Worm (Caenorhabditis elegans): ENCODE measurements around the gene nhr-41.

DNA sequence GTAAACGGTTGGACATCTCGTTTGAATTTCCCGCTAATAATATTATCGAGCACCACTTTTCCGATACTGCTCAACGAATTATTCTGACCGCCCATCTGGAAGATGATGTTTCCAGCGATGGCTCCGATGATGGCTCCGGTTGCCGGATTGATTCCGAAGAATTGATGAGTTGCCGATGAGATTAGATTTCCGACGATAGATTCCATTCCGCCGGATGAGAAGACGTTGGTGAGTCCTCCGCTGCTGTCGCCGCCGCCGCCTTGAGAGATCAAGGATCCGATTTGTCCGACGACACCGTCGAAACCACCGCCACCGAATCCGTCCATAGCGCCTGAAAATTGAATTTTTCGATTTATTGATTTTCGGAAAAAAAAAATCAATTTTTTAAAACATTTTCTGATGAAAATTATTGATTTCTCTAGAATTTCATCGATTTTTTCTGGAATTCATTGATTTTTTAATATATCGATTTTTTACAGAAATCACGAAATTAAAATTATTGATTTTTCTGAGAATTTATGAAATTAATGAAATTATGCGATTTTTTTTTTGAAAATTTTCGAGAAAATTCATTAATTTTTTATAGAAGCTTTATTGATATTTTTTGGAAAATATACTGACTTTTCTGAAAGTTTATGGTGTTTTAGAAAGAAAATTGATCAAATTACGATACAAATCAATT is 58.1 kb downstream of the nhr-41 start:
- TF ChIP-seq lin-11 (tag; optimal IDR thresholded peaks at IDR 0.05) (no peak), ceh-9 (tag; optimal IDR thresholded peaks at IDR 0.05) (no peak), T23F11.4 (GFP tag; optimal IDR thresholded peaks at IDR 0.05) (no peak), unc-86 (tag; optimal IDR thresholded peaks at IDR 0.05) (no peak), hlh-13 (GFP tag; optimal IDR thresholded peaks at IDR 0.05) (no peak), elt-2 (tag; optimal IDR thresholded peaks at IDR 0.05) (no peak), ceh-34 (tag; optimal IDR thresholded peaks at IDR 0.05) (no peak), fkh-10 (GFP tag; optimal IDR thresholded peaks at IDR 0.05) (no peak), lim-6 (tag; optimal IDR thresholded peaks at IDR 0.05) (no peak), eyg-1 (tag; optimal IDR thresholded peaks at IDR 0.05) (no peak), zip-5 (tag; optimal IDR thresholded peaks at IDR 0.05) (no peak), tbx-2 (tag; optimal IDR thresholded peaks at IDR 0.05) (no peak), npax-4 (tag; optimal IDR thresholded peaks at IDR 0.05) (no peak), ceh-2 (tag; optimal IDR thresholded peaks at IDR 0.05) (no peak)

All from whole organism, late embryonic.